Worm (Caenorhabditis elegans) whole organism, L3 larva: Measurements from ENCODE around the gene Y34B4A.2.

Source experiments
- aly-2 ChIP-seq: fragments of 150-350 bp; optimal IDR thresholded peaks from 2 replicates; lab custom pipeline; 2014; ENCODE audit warnings: missing biosample characterization, missing genetic modification characterization
- ama-1 ChIP-seq: fragments of 150-350 bp; optimal IDR thresholded peaks from 2 replicates; lab custom pipeline; 2018
- ceh-28 ChIP-seq: fragments of 150-350 bp; optimal IDR thresholded peaks from 2 replicates; lab custom pipeline; 2014; ENCODE audit warnings: missing biosample characterization, missing genetic modification reagents, missing genetic modification characterization
- fkh-10 ChIP-seq: sonication (generic microtip); optimal IDR thresholded peaks from 2 replicates; lab custom pipeline; 2017; ENCODE audit warnings: missing biosample characterization, missing genetic modification reagents, missing genetic modification characterization
- nhr-23 ChIP-seq: fragments of 150-350 bp; optimal IDR thresholded peaks from 2 replicates; lab custom pipeline; 2014; ENCODE audit warnings: missing biosample characterization, missing genetic modification reagents, missing genetic modification characterization
- nhr-77 ChIP-seq: fragments of 150-350 bp; optimal IDR thresholded peaks from 2 replicates; lab custom pipeline; 2014; ENCODE audit warnings: missing biosample characterization, missing genetic modification characterization
- pqm-1 ChIP-seq: fragments of 150-350 bp; optimal IDR thresholded peaks from 2 replicates; lab custom pipeline; 2017; ENCODE audit warnings: missing biosample characterization, missing genetic modification characterization, inconsistent platforms
- tbx-2 ChIP-seq: sonication (generic microtip); optimal IDR thresholded peaks from 2 replicates; lab custom pipeline; 2016; ENCODE audit warnings: mild to moderate bottlenecking, missing genetic modification characterization, missing compliant biosample characterization
- ztf-11 ChIP-seq: fragments of 150-350 bp; optimal IDR thresholded peaks from 2 replicates; lab custom pipeline; 2014; ENCODE audit warnings: missing biosample characterization, missing genetic modification characterization

DNA sequence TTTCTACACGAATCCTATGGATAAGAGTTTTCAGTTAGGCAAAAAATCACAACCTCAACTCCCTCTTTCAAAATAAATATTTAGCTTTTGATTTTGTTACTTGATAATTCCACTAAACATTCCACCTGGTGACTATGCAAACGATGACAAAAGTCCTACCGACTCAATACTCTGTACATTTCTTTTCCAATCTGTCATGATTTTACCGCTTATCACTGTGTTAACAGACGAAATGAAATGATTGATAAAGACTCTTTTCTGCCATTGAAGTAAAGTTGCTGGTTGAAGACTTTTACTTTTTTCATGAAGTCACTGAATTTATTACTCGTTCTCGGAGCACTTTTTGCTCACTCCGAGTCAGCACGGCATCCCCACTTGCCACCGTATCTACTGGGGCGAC lies 49.9 kb downstream of the Y34B4A.2 start, which contains the start of gene C26B9.5:
- TF ChIP-seq tbx-2 (tag; lab: Kevin White, UChicago) (no peak), nhr-77 (no peak), fkh-10 (no peak), aly-2 (no peak), ztf-11 (tag; lab: Kevin White, UChicago) (no peak), nhr-23 (tag; lab: Kevin White, UChicago) (no peak), pqm-1 (tag; lab: Kevin White, UChicago) (peak; percentile 68), ceh-28 (tag; lab: Kevin White, UChicago) (no peak), ama-1 (lab: Kevin White, UChicago) (no peak)
